Worm (Caenorhabditis elegans): ENCODE measurements around the gene fbxb-34.
"Not testable (repeated sequence)": the region's sequence is repeated elsewhere in the genome, so short reads cannot be mapped to it uniquely, and the experiment has no call there.

fbxb-34 gene

DNA sequence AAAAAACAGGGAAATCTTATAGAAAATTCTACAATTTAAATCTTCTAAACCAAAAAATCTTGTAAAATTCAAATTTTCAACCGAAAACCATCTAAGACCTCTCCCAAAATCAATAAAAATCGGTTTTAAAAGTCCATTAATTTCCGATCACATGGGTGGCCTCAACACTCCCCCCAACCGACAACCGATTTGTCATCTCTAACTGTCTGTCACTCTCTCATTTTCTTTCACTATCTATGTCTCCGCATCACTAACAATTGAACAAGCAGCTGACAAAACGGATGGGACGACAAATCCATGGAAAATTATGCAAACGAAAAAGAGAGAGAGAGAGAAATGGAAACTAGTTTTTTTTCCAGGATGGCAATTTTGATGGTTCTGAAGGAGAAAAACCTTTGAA is 15.3 kb downstream of the fbxb-34 start (continued):
- TF ChIP-seq fkh-10 (GFP tag; optimal IDR thresholded peaks at IDR 0.05) = no peak
- TF ChIP-seq nhr-43 (tag; optimal IDR thresholded peaks at IDR 0.05; ENCODE audit: poor library complexity, severe bottlenecking) = no peak
- no peak for TF ChIP-seq nhr-77 (tag; optimal IDR thresholded peaks at IDR 0.05)
- TF ChIP-seq lsy-12 (tag; optimal IDR thresholded peaks at IDR 0.05) = no peak
- TF ChIP-seq nhr-11 (tag; optimal IDR thresholded peaks at IDR 0.05) = no peak
- TF ChIP-seq ztf-4 (tag; optimal IDR thresholded peaks at IDR 0.05) = no peak
- peak; percentile 8 for TF ChIP-seq pqm-1 (tag; optimal IDR thresholded peaks at IDR 0.05)
- TF ChIP-seq snpc-4 (tag; optimal IDR thresholded peaks at IDR 0.05) = peak; percentile 92
- no peak for TF ChIP-seq fos-1 (tag; optimal IDR thresholded peaks at IDR 0.05)
- no peak for TF ChIP-seq ama-1 (optimal IDR thresholded peaks at IDR 0.05)
- TF ChIP-seq pha-4 (tag; optimal IDR thresholded peaks at IDR 0.05) = peak; percentile 34
- TF ChIP-seq hmg-11 (tag; optimal IDR thresholded peaks at IDR 0.05) = peak; percentile 74

DNA sequence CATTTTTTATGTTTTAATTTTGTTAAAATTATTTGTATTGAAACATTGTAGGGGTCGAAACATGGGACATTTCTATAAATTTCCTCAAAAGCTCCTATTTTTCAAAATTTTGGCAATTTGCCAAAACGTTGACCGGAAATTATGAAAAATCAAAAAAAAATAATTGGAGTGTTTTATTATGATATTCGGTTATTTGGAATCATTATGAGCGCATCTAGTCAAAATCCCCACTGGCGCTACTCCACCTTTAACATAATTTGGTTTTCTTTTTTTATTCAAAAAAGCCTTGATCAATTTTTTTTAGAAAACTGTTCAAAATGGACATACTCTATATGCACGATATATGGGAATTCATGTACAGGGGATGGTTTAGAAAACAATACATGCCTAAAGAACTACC is 17.6 kb downstream of the fbxb-34 start, which contains the start of gene W04H10.2:
Gene W04H10.2, plus strand, starts transcription at position 301 of the 400 bp plus-strand sequence.
- TF ChIP-seq R02D3.7 (tag; optimal IDR thresholded peaks at IDR 0.05) (no peak), daf-12 (tag; optimal IDR thresholded peaks at IDR 0.05) (no peak)

DNA sequence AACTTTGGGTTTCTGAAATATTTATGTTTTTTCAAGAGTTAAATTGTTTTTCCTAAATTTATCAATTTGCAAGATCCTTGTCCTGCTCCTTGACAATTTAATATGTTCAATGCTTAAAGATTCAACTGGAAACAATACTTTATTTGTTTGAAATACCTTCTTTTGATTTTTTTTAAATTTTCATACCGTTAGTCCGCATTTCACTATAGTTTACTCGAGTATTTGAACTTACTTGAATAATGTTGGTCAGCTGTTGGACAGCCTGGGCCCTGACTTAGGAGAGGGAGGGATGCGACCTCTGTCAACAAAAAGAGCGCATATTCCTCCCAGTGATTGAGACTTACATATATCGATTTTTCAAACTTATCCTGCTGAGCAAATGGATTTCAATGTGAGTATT is 18.4 kb downstream of the fbxb-34 start, which contains the start of gene W04H10.5:
Gene W04H10.5, plus strand, starts transcription at position 301 of the 400 bp plus-strand sequence.
- no peak for TF ChIP-seq nfya-1 (tag; optimal IDR thresholded peaks at IDR 0.05; ENCODE audit: insufficient read depth)
- TF ChIP-seq egl-5 (tag; optimal IDR thresholded peaks at IDR 0.05) = no peak
- no peak for TF ChIP-seq mml-1 (tag; optimal IDR thresholded peaks at IDR 0.05)
- TF ChIP-seq daf-12 (tag; optimal IDR thresholded peaks at IDR 0.05) = no peak
- TF ChIP-seq lsy-12 (tag; optimal IDR thresholded peaks at IDR 0.05) = no peak
- no peak for TF ChIP-seq lin-15B (tag; optimal IDR thresholded peaks at IDR 0.05)
- no peak for TF ChIP-seq elt-3 (tag; optimal IDR thresholded peaks at IDR 0.05)
- TF ChIP-seq pqm-1 (tag; optimal IDR thresholded peaks at IDR 0.05) = no peak
- TF ChIP-seq jun-1 (tag; optimal IDR thresholded peaks at IDR 0.05) = no peak

DNA sequence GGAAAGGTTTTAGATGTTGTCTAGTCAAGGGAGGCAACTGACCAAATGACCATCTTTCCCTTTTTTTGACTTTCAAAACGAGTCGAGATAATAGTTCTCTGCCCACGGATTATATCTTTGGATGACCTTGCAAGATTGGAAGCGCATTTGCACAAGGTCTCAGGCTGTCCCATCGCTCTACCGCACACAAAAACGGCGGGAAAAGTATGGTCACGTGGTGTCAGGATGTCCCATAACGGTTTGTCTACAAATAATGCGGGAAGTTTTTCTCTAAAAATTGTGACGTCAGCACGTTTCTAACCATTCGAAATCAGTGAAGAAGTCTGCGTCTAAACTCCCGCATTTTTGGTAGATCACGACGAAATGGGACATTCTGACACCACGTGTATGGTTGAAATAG is 20.7 kb downstream of the fbxb-34 start, which contains the start of gene W04H10.6:
Gene W04H10.6, minus strand, starts transcription at position 101 of the 400 bp plus-strand sequence.
- TF ChIP-seq nhr-77 (tag; optimal IDR thresholded peaks at IDR 0.05) = no peak
- TF ChIP-seq nhr-25 (tag; optimal IDR thresholded peaks at IDR 0.05) = peak; percentile 22

DNA sequence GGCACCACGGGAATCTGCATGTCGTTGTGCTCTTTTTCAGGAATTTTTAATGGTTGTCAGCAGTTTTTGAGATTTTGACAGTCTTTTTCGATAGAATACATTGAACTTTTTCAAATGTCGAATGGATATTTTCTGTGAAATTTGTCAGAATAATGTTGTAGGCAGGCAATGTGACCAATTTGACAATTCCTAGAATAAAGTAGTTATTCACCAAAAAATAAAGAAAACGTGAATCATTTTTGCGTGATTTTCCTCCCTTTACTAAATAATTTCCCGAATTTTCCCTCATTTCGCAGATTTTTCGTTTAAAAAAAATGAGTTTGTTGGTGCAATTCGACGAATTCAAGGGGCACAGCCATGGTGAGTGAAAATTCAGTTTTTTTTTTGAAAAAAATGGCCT is 21.1 kb downstream of the fbxb-34 start, which contains the start of gene W04H10.1:
Gene W04H10.1, plus strand, starts transcription at position 301 of the 400 bp plus-strand sequence.
- TF ChIP-seq fos-1 (tag; optimal IDR thresholded peaks at IDR 0.05) (no peak), elt-2 (tag; optimal IDR thresholded peaks at IDR 0.05) (no peak), fkh-10 (GFP tag; optimal IDR thresholded peaks at IDR 0.05) (no peak), fkh-2 (tag; optimal IDR thresholded peaks at IDR 0.05) (no peak), nhr-43 (tag; optimal IDR thresholded peaks at IDR 0.05; ENCODE audit: poor library complexity, severe bottlenecking) (no peak), nfya-1 (tag; optimal IDR thresholded peaks at IDR 0.05; ENCODE audit: insufficient read depth) (no peak), ceh-28 (tag; optimal IDR thresholded peaks at IDR 0.05) (no peak), nhr-77 (tag; optimal IDR thresholded peaks at IDR 0.05) (no peak), unc-62 (GFP tag; optimal IDR thresholded peaks at IDR 0.05) (no peak), ZK546.5 (tag; optimal IDR thresholded peaks at IDR 0.05) (no peak), ceh-82 (tag; optimal IDR thresholded peaks at IDR 0.05) (no peak), nhr-67 (tag; optimal IDR thresholded peaks at IDR 0.05) (no peak)

DNA sequence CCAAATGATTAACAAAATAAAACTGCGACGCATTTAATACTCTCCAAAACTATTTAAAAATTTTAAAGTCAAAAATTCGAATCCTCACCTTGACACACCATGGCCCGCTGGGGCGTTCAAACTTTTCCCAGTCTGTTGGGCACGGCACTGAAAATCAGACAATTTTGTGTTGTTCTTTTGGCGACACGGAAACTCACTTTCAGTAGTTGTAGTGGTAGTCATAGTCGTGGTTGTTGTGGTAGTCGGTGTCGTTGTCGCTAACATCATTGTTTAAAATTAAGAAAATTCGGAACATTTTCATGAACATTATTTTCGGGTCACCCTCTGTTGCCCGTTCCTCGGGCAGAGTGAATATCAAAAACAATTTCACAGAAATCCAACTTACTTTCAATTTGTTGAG is 24.7 kb downstream of the fbxb-34 start, which contains the start of gene clec-118:
Gene clec-118, minus strand, starts transcription at position 101 of the 400 bp plus-strand sequence.
- not testable (repeated sequence) for TF ChIP-seq R02D3.7, nhr-25, eor-1 (tag; optimal IDR thresholded peaks at IDR 0.05)

DNA sequence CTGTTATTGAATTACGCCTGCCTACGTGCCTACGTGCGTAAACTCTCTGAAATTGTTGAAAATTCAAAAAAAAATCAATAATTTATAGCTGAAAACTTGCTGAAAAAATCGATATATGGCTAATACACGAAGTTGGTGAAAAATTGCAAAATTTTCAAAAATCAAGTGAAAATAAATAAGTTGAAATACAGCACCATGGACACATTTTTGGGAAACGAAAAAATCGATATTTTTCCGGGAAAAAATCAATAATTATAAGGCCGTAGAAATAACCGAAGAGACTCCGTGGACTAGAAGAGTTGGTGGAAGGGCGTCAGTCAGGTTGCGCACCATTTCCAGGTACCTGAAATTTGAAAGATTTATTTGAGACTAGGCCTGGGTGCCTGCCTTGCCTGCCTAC is 27.1 kb downstream of the fbxb-34 start:
- TF ChIP-seq mml-1 (tag; optimal IDR thresholded peaks at IDR 0.05) (no peak), ceh-28 (tag; optimal IDR thresholded peaks at IDR 0.05) (peak; percentile 84)
